Worm (Caenorhabditis elegans) whole organism, L4 larva: ENCODE data around the gene K12D12.4.
A peak's percentile ranks its signal among the peaks of the same experiment; 100 is the strongest.

Source experiments
- D1046.2 ChIP-seq: fragments of 200-800 bp; sonication (Bioruptor generic); IDR thresholded peaks from 2 replicates; pipeline ENCODE4 v1.3.6; 2022; ENCODE audit warnings: missing genetic modification characterization, missing compliant biosample characterization
- F26F4.8 ChIP-seq: fragments of 200-800 bp; sonication (Bioruptor generic); conservative IDR thresholded peaks from 2 replicates; pipeline ENCODE4 v1.3.6; 2022; ENCODE audit warnings: missing genetic modification characterization, missing compliant biosample characterization
- Y75B8A.6 ChIP-seq: fragments of 200-800 bp; sonication (Bioruptor generic); IDR thresholded peaks from 2 replicates; pipeline ENCODE4 v1.3.6; 2022; ENCODE audit warnings: missing genetic modification reagents, missing genetic modification characterization, missing compliant biosample characterization
- aha-1 ChIP-seq: fragments of 150-350 bp; peaks from one replicate; lab custom pipeline; 2014; ENCODE audit warnings: missing biosample characterization, missing genetic modification characterization
- attf-4 ChIP-seq: sonication (generic microtip); optimal IDR thresholded peaks from 3 replicates; lab custom pipeline; 2017; ENCODE audit warnings: missing biosample characterization, missing genetic modification characterization
- ceh-62 ChIP-seq: sonication (generic microtip); optimal IDR thresholded peaks from 2 replicates; lab custom pipeline; 2017; ENCODE audit warnings: missing biosample characterization, missing genetic modification characterization
- ces-1 ChIP-seq: fragments of 150-350 bp; sonication (generic microtip); optimal IDR thresholded peaks from 4 replicates; lab custom pipeline; 2014; ENCODE audit warnings: missing biosample characterization, missing genetic modification reagents, missing genetic modification characterization
- ctbp-1 ChIP-seq: fragments of 200-800 bp; sonication (Bioruptor generic); IDR thresholded peaks from 2 replicates; pipeline ENCODE4 v1.3.6; 2022; ENCODE audit warnings: missing genetic modification reagents, missing genetic modification characterization, missing compliant biosample characterization
- daf-12 ChIP-seq: fragments of 150-350 bp; optimal IDR thresholded peaks from 2 replicates; lab custom pipeline; 2014; ENCODE audit warnings: missing biosample characterization, missing genetic modification reagents, missing genetic modification characterization
- daf-19 ChIP-seq: fragments of 200-800 bp; sonication (Bioruptor generic); conservative IDR thresholded peaks from 2 replicates; pipeline ENCODE4 v1.3.6; 2022; ENCODE audit warnings: missing genetic modification characterization, missing compliant biosample characterization
- fkh-10 ChIP-seq: fragments of 150-350 bp; optimal IDR thresholded peaks from 2 replicates; lab custom pipeline; 2014; ENCODE audit warnings: missing biosample characterization, missing genetic modification reagents, missing genetic modification characterization
- hlh-30 ChIP-seq: sonication (generic microtip); optimal IDR thresholded peaks from 2 replicates; lab custom pipeline; 2017; ENCODE audit warnings: antibody characterized with exemption, mild to moderate bottlenecking, missing genetic modification characterization, missing compliant biosample characterization; ENCODE audit not compliant: insufficient read depth
- lin-13 ChIP-seq: fragments of 150-350 bp; optimal IDR thresholded peaks from 2 replicates; lab custom pipeline; 2014; ENCODE audit warnings: missing biosample characterization, missing genetic modification reagents, missing genetic modification characterization
- lin-15B ChIP-seq: fragments of 150-350 bp; sonication (generic microtip); optimal IDR thresholded peaks from 3 replicates; lab custom pipeline; 2014; ENCODE audit warnings: missing biosample characterization, missing genetic modification characterization
- lin-29 ChIP-seq: fragments of 200-800 bp; sonication (Bioruptor generic); IDR thresholded peaks from 2 replicates; pipeline ENCODE4 v1.3.6; 2022; ENCODE audit warnings: missing genetic modification reagents, missing genetic modification characterization, missing compliant biosample characterization
- lin-39 ChIP-seq: fragments of 150-350 bp; optimal IDR thresholded peaks from 2 replicates; lab custom pipeline; 2014; ENCODE audit warnings: missing biosample characterization, missing genetic modification reagents, missing genetic modification characterization
- lir-3 ChIP-seq: sonication (generic microtip); optimal IDR thresholded peaks from 2 replicates; lab custom pipeline; 2016; ENCODE audit warnings: mild to moderate bottlenecking, missing genetic modification characterization, missing compliant biosample characterization
- madf-5 ChIP-seq, 2 experiments: fragments of 200-800 bp; sonication (Bioruptor generic); IDR thresholded peaks; 2 replicates each; pipeline ENCODE4 v1.3.6; 2022; ENCODE audit warnings: missing compliant biosample characterization in 2 of 2, missing genetic modification characterization in 2 of 2
- madf-9 ChIP-seq: fragments of 200-800 bp; sonication (Bioruptor generic); conservative IDR thresholded peaks from 2 replicates; pipeline ENCODE4 v1.3.6; 2022; ENCODE audit warnings: missing genetic modification reagents, missing genetic modification characterization, missing compliant biosample characterization
- mes-2 ChIP-seq: sonication (generic microtip); optimal IDR thresholded peaks from 2 replicates; lab custom pipeline; 2016; ENCODE audit warnings: missing genotype, mild to moderate bottlenecking, missing genetic modification characterization, missing compliant biosample characterization; ENCODE audit not compliant: poor library complexity, severe bottlenecking
- nhr-237 ChIP-seq: sonication (generic microtip); optimal IDR thresholded peaks from 2 replicates; lab custom pipeline; 2017; ENCODE audit warnings: missing biosample characterization, missing genetic modification characterization
- nhr-25 ChIP-seq: sonication (generic microtip); optimal IDR thresholded peaks from 2 replicates; lab custom pipeline; 2017; ENCODE audit warnings: missing genetic modification characterization, mild to moderate bottlenecking, missing compliant biosample characterization, antibody characterized with exemption, moderate library complexity, borderline replicate concordance; ENCODE audit not compliant: insufficient read depth
- nhr-28 ChIP-seq: fragments of 150-350 bp; optimal IDR thresholded peaks from 2 replicates; lab custom pipeline; 2014; ENCODE audit warnings: missing biosample characterization, missing genetic modification characterization
- nhr-41 ChIP-seq: fragments of 200-800 bp; sonication (Bioruptor generic); IDR thresholded peaks from 2 replicates; pipeline ENCODE4 v1.3.6; 2022; ENCODE audit warnings: missing genetic modification reagents, missing genetic modification characterization, missing compliant biosample characterization
- nhr-6 ChIP-seq: fragments of 150-350 bp; optimal IDR thresholded peaks from 2 replicates; lab custom pipeline; 2014; ENCODE audit warnings: missing biosample characterization, missing genetic modification characterization
- nhr-76 ChIP-seq: fragments of 150-350 bp; optimal IDR thresholded peaks from 2 replicates; lab custom pipeline; 2014; ENCODE audit warnings: missing biosample characterization, missing genetic modification characterization
- pha-4 ChIP-seq, 2 experiments: fragments of 150-350 bp in 1 of 2; fragments of 200-800 bp in 1 of 2; sonication (Bioruptor generic) in 1 of 2; IDR thresholded peaks in 1 of 2; optimal IDR thresholded peaks in 1 of 2; 2 replicates each; pipeline versions ENCODE4 v1.3.6 to Lab custom; 2014 to 2022; ENCODE audit warnings: missing genetic modification characterization in 2 of 2, missing genetic modification reagents in 2 of 2, missing biosample characterization in 1 of 2, missing compliant biosample characterization in 1 of 2
- snpc-1.2 ChIP-seq: fragments of 200-800 bp; sonication (Bioruptor generic); IDR thresholded peaks from 2 replicates; pipeline ENCODE4 v1.3.6; 2022; ENCODE audit warnings: missing genetic modification reagents, missing genetic modification characterization, missing compliant biosample characterization
- snpc-4 ChIP-seq: fragments of 150-350 bp; optimal IDR thresholded peaks from 2 replicates; lab custom pipeline; 2014; ENCODE audit warnings: missing biosample characterization, missing genetic modification characterization
- unc-39 ChIP-seq: sonication (generic microtip); optimal IDR thresholded peaks from 2 replicates; lab custom pipeline; 2017; ENCODE audit warnings: missing biosample characterization, missing genetic modification characterization
- unc-62 ChIP-seq, 3 experiments: fragments of 150-350 bp in 1 of 3; sonication (generic microtip); optimal IDR thresholded peaks in 2 of 3; peaks in 1 of 3; 1 replicate in 1 of 3; 2 replicates in 2 of 3; lab custom pipeline; 2014 to 2017; ENCODE audit warnings: missing biosample characterization in 3 of 3, missing genetic modification characterization in 3 of 3, missing genetic modification reagents in 3 of 3, missing genotype in 1 of 3
- zip-11 ChIP-seq: fragments of 200-800 bp; sonication (Bioruptor generic); IDR thresholded peaks from 2 replicates; pipeline ENCODE4 v1.3.6; 2022; ENCODE audit warnings: missing genetic modification characterization, missing compliant biosample characterization

Gene K12D12.4

ce11 chrII:11865644-11866043 lies at the start of gene K12D12.4:
TSS of gene K12D12.4 (minus strand) at chrII:11865744.
- TF ChIP-seq lin-15B: no peak
- no peak for TF ChIP-seq daf-19 (GFP tag; lab: Robert Waterston, UW)
- TF ChIP-seq mes-2 (tag; lab: Kevin White, UChicago): no peak
- no peak for TF ChIP-seq nhr-237 (tag; lab: Kevin White, UChicago)
- TF ChIP-seq snpc-4 (tag; lab: Kevin White, UChicago): no peak
- TF ChIP-seq, all 104 proteins: peak for 0

- no peak for TF ChIP-seq zip-11 (GFP tag; lab: Robert Waterston, UW)
- no peak for TF ChIP-seq madf-9 (GFP tag; lab: Robert Waterston, UW)
- TF ChIP-seq madf-5 (GFP tag; IDR thresholded peaks at IDR 0.05; lab: Robert Waterston, UW): no peak
- peak; percentile 42 for TF ChIP-seq aha-1 (tag; lab: Kevin White, UChicago)
- no peak for TF ChIP-seq nhr-6 (tag; lab: Kevin White, UChicago)
Measured at ce11 chrII:11914304-11914703, 48.8 kb upstream of the K12D12.4 start, which contains the start of gene ZK930.7. TSS of gene ZK930.7 (plus strand) at chrII:11914604.

ce11 chrII:11910569-11910968 lies 45.0 kb upstream of the K12D12.4 start:
- TF ChIP-seq lin-13 (GFP tag; lab: Kevin White, UChicago) (no peak), lin-39 (tag; lab: Kevin White, UChicago) (no peak), fkh-10 (GFP tag; lab: Kevin White, UChicago) (no peak), D1046.2 (GFP tag; lab: Robert Waterston, UW) (no peak), ces-1 (GFP tag; lab: Kevin White, UChicago) (no peak), nhr-76 (tag; lab: Kevin White, UChicago) (no peak), F26F4.8 (GFP tag; lab: Robert Waterston, UW) (no peak), pha-4 (GFP tag; IDR thresholded peaks at IDR 0.05; lab: Robert Waterston, UW) (no peak), pha-4 (tag; optimal IDR thresholded peaks at IDR 0.05; lab: Kevin White, UChicago) (no peak), ceh-62 (tag; lab: Kevin White, UChicago) (no peak), madf-5 (GFP tag; IDR thresholded peaks at IDR 0.05; lab: Robert Waterston, UW) (no peak), ctbp-1 (no peak), Y75B8A.6 (no peak), nhr-28 (tag; lab: Kevin White, UChicago) (no peak), lin-29 (no peak), aha-1 (tag; lab: Kevin White, UChicago) (no peak), nhr-41 (GFP tag; lab: Robert Waterston, UW) (no peak), daf-12 (tag; lab: Kevin White, UChicago) (no peak)
- TF ChIP-seq, all 104 proteins: peak for 0

ce11 chrII:11906217-11906616 lies 40.7 kb upstream of the K12D12.4 start, which contains the start of gene ZK930.4:
TSS of gene ZK930.4 (plus strand) at chrII:11906517.
- TF ChIP-seq hlh-30 (tag; lab: Kevin White, UChicago): no peak
- TF ChIP-seq nhr-25 (tag; lab: Kevin White, UChicago): no peak
- TF ChIP-seq, all 104 proteins: peak for 0

ce11 chrII:11905023-11905422 lies 39.5 kb upstream of the K12D12.4 start:
- TF ChIP-seq unc-62 (GFP tag; optimal IDR thresholded peaks at IDR 0.05 in 1 of 2; lab: Kevin White, UChicago) (peak in 1 of 2 experiments; percentile 59), unc-62 (tag; optimal IDR thresholded peaks at IDR 0.05; lab: Kevin White, UChicago) (no peak), unc-39 (tag; lab: Kevin White, UChicago) (no peak)

- TF ChIP-seq lin-39 (tag; lab: Kevin White, UChicago) (no peak), snpc-1.2 (GFP tag; lab: Robert Waterston, UW) (no peak), lin-29 (no peak), attf-4 (tag; lab: Kevin White, UChicago) (no peak), ctbp-1 (no peak), nhr-6 (tag; lab: Kevin White, UChicago) (no peak), daf-12 (tag; lab: Kevin White, UChicago) (no peak), nhr-41 (GFP tag; lab: Robert Waterston, UW) (no peak), lir-3 (tag; lab: Kevin White, UChicago) (no peak)
- TF ChIP-seq, all 104 proteins: peak for 0
Measured at ce11 chrII:11902203-11902602, 36.7 kb upstream of the K12D12.4 start.
